Worm (Caenorhabditis elegans) whole organism, L3 larva: ENCODE measurements around the gene F07D3.3.

ENCODE experiments used
- R02D3.7 ChIP-seq: fragments of 150-350 bp; optimal IDR thresholded peaks from 2 replicates; lab custom pipeline; 2014; ENCODE audit warnings: missing biosample characterization, missing genetic modification characterization
- ZK546.5 ChIP-seq: sonication (generic microtip); optimal IDR thresholded peaks from 2 replicates; lab custom pipeline; 2017; ENCODE audit warnings: missing biosample characterization, missing genetic modification characterization
- aly-2 ChIP-seq: fragments of 150-350 bp; optimal IDR thresholded peaks from 2 replicates; lab custom pipeline; 2014; ENCODE audit warnings: missing biosample characterization, missing genetic modification characterization
- ama-1 ChIP-seq: fragments of 150-350 bp; optimal IDR thresholded peaks from 2 replicates; lab custom pipeline; 2018
- ceh-9 ChIP-seq: sonication (generic microtip); optimal IDR thresholded peaks from 2 replicates; lab custom pipeline; 2018; ENCODE audit warnings: missing biosample characterization, missing genetic modification characterization
- nhr-28 ChIP-seq: fragments of 150-350 bp; optimal IDR thresholded peaks from 2 replicates; lab custom pipeline; 2014; ENCODE audit warnings: missing biosample characterization, missing genetic modification characterization
- pha-4 ChIP-seq: fragments of 150-350 bp; optimal IDR thresholded peaks from 2 replicates; lab custom pipeline; 2014; ENCODE audit warnings: missing biosample characterization, missing genetic modification reagents, missing genetic modification characterization

DNA sequence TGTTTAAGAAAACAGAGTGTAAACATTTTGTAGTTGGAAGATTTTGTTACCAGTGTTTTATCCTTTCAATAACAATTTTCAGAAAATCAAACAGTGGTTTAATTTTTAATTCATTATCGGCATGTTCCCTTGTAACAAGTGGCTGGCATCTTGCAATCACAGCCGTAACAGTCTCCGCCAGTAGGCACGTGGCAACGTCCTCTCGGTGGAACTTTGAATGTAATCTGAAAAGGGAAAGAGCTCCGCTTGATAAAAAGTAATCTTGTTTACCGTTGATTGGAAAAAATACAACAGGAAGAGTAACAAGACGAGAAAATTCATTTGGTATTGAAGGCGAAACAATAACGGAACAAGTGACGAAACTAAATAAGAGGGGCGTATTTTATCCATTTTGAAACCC, 26.9 kb upstream of the F07D3.3 start, which contains the start of gene K06A4.10:
- TF ChIP-seq ama-1 (lab: Kevin White, UChicago) (no peak), pha-4 (tag; lab: Kevin White, UChicago) (no peak), aly-2 (tag; lab: Kevin White, UChicago) (no peak), R02D3.7 (tag; lab: Kevin White, UChicago) (no peak), nhr-28 (tag; lab: Kevin White, UChicago) (no peak), ZK546.5 (no peak), ceh-9 (tag; lab: Kevin White, UChicago) (no peak)
